Worm (Caenorhabditis elegans) whole organism, late embryonic: ENCODE measurements around the gene fbxa-48.

ENCODE experiments used
- C08G9.2 ChIP-seq: sonication (generic microtip); optimal IDR thresholded peaks from 2 replicates; lab custom pipeline; 2016; ENCODE audit warnings: mild to moderate bottlenecking, missing genetic modification characterization, moderate library complexity, missing compliant biosample characterization
- Y22D7AL.16 ChIP-seq: sonication (generic microtip); optimal IDR thresholded peaks from 2 replicates; lab custom pipeline; 2016; ENCODE audit warnings: missing genetic modification characterization, missing compliant biosample characterization
- ceh-48 ChIP-seq: sonication (generic microtip); optimal IDR thresholded peaks from 2 replicates; lab custom pipeline; 2016; ENCODE audit warnings: missing genetic modification characterization, inconsistent platforms, missing compliant biosample characterization
- ceh-9 ChIP-seq: sonication (generic microtip); optimal IDR thresholded peaks from 2 replicates; lab custom pipeline; 2016; ENCODE audit warnings: mild to moderate bottlenecking, missing genetic modification characterization, inconsistent platforms, missing compliant biosample characterization
- eyg-1 ChIP-seq: sonication (generic microtip); optimal IDR thresholded peaks from 2 replicates; lab custom pipeline; 2016; ENCODE audit warnings: missing genotype, missing genetic modification characterization, missing compliant biosample characterization
- fax-1 ChIP-seq: sonication (generic microtip); optimal IDR thresholded peaks from 2 replicates; lab custom pipeline; 2016; ENCODE audit warnings: missing genotype, missing genetic modification characterization, missing compliant biosample characterization
- fkh-6 ChIP-seq: sonication (generic microtip); optimal IDR thresholded peaks from 2 replicates; lab custom pipeline; 2016; ENCODE audit warnings: missing genetic modification characterization, missing compliant biosample characterization
- gmeb-2 ChIP-seq: sonication (generic microtip); optimal IDR thresholded peaks from 2 replicates; lab custom pipeline; 2016; ENCODE audit warnings: missing genetic modification characterization, inconsistent platforms, missing compliant biosample characterization
- lim-6 ChIP-seq: sonication (generic microtip); optimal IDR thresholded peaks from 2 replicates; lab custom pipeline; 2016; ENCODE audit warnings: missing genetic modification characterization, missing compliant biosample characterization
- nhr-11 ChIP-seq: fragments of 150-350 bp; optimal IDR thresholded peaks from 2 replicates; lab custom pipeline; 2014; ENCODE audit warnings: missing biosample characterization, missing genetic modification characterization
- nhr-232 ChIP-seq: sonication (generic microtip); optimal IDR thresholded peaks from 2 replicates; lab custom pipeline; 2016; ENCODE audit warnings: missing genetic modification characterization, missing compliant biosample characterization
- pqm-1 ChIP-seq: sonication (generic microtip); optimal IDR thresholded peaks from 2 replicates; lab custom pipeline; 2016; ENCODE audit warnings: missing genetic modification characterization, missing compliant biosample characterization

ce11 chrIII:2259329-2259728 lies 12.6 kb downstream of the fbxa-48 start:
- no peak for TF ChIP-seq nhr-11 (tag; lab: Kevin White, UChicago)
- TF ChIP-seq eyg-1 (tag; lab: Kevin White, UChicago): no peak
- no peak for TF ChIP-seq gmeb-2 (tag; lab: Kevin White, UChicago)
- no peak for TF ChIP-seq lim-6 (tag; lab: Kevin White, UChicago)
- no peak for TF ChIP-seq nhr-232
- TF ChIP-seq ceh-9 (tag; lab: Kevin White, UChicago): no peak
- no peak for TF ChIP-seq fkh-6 (tag; lab: Kevin White, UChicago)
- no peak for TF ChIP-seq Y22D7AL.16 (tag; lab: Kevin White, UChicago)
- no peak for TF ChIP-seq pqm-1 (tag; lab: Kevin White, UChicago)
- TF ChIP-seq C08G9.2 (tag; lab: Kevin White, UChicago): no peak
- no peak for TF ChIP-seq ceh-48 (tag; lab: Kevin White, UChicago)
- TF ChIP-seq fax-1 (tag; lab: Kevin White, UChicago): no peak
